Fruit fly (Drosophila melanogaster): Measurements from ENCODE around the gene TyrR.

TyrR gene

dm6 chr3R:17700488-17701130, 62.4 kb downstream of the TyrR start (continued):
- TF ChIP-seq her (GFP tag; optimal IDR thresholded peaks at IDR 0.05) (peak; percentile 45), fd102C (GFP tag; optimal IDR thresholded peaks at IDR 0.05) (no peak), unc-4 (GFP tag; IDR thresholded peaks at IDR 0.05; ENCODE audit: partially characterized antibody) (peak; percentile 38; the same call in 1 of the 2 replicates), Sox102F (GFP tag; optimal IDR thresholded peaks at IDR 0.05) (peak; percentile 99), abd-A (tag; optimal IDR thresholded peaks at IDR 0.05) (peak; percentile 94), usp (GFP tag; optimal IDR thresholded peaks at IDR 0.05) (no peak), ase (GFP tag; IDR thresholded peaks at IDR 0.05) (peak; percentile 96), CTCF (GFP tag; optimal IDR thresholded peaks at IDR 0.05) (peak; percentile 73), CG31388 (GFP tag; optimal IDR thresholded peaks at IDR 0.05) (peak; percentile 86), BEAF-32 (GFP tag; optimal IDR thresholded peaks at IDR 0.05) (peak; percentile 0), CG2202 (tag; optimal IDR thresholded peaks at IDR 0.05) (peak; percentile 97), ara (GFP tag; IDR thresholded peaks at IDR 0.05) (peak; percentile 96), zf30C (GFP tag; optimal IDR thresholded peaks at IDR 0.05) (no peak), mam (GFP tag; optimal IDR thresholded peaks at IDR 0.05) (peak; percentile 85), Lhr (GFP tag; optimal IDR thresholded peaks at IDR 0.05) (no peak), CG12071 (GFP tag; optimal IDR thresholded peaks at IDR 0.05) (peak; percentile 90), Side (GFP tag; optimal IDR thresholded peaks at IDR 0.05) (peak; percentile 72), lilli (GFP tag; optimal IDR thresholded peaks at IDR 0.05) (peak; percentile 94), Mrtf (GFP tag; IDR thresholded peaks at IDR 0.05) (peak; percentile 97), Dad (GFP tag; optimal IDR thresholded peaks at IDR 0.05) (peak; percentile 53), CG4820 (GFP tag; optimal IDR thresholded peaks at IDR 0.05) (peak; percentile 95), CG9727 (GFP tag; optimal IDR thresholded peaks at IDR 0.05) (peak; percentile 98), Deaf1 (tag; optimal IDR thresholded peaks at IDR 0.05) (peak; percentile 95), Optix (GFP tag; IDR thresholded peaks at IDR 0.05) (peak; percentile 93), exex (tag; optimal IDR thresholded peaks at IDR 0.05) (peak; percentile 94), dan (GFP tag; IDR thresholded peaks at IDR 0.05) (peak; percentile 53; the same call in 1 of the 2 replicates), CG17568 (GFP tag; optimal IDR thresholded peaks at IDR 0.05) (no peak), ato (GFP tag; IDR thresholded peaks at IDR 0.05; ENCODE audit: partially characterized antibody) (no peak), sd (tag; optimal IDR thresholded peaks at IDR 0.05) (peak; percentile 86), CG11398 (GFP tag; optimal IDR thresholded peaks at IDR 0.05) (peak; percentile 46), jigr1 (GFP tag; IDR thresholded peaks at IDR 0.05) (peak; percentile 97), Doc3 (GFP tag; IDR thresholded peaks at IDR 0.05; ENCODE audit: partially characterized antibody) (no peak), org-1 (GFP tag; optimal IDR thresholded peaks at IDR 0.05) (peak; percentile 98), CG7987 (GFP tag; optimal IDR thresholded peaks at IDR 0.05) (peak; percentile 91), CHES-1-like (GFP tag; optimal IDR thresholded peaks at IDR 0.05) (peak; percentile 79), crp (GFP tag; optimal IDR thresholded peaks at IDR 0.05) (peak in 1 of 2 experiments; percentile 61), Dll (GFP tag; IDR thresholded peaks at IDR 0.05; ENCODE audit: partially characterized antibody) (no peak), ash1 (GFP tag; optimal IDR thresholded peaks at IDR 0.05) (peak; percentile 84), CG2678 (tag; optimal IDR thresholded peaks at IDR 0.05) (peak; percentile 100), CG32767 (GFP tag; IDR thresholded peaks at IDR 0.05) (peak; percentile 98), CG11504 (tag; optimal IDR thresholded peaks at IDR 0.05) (peak; percentile 98), Poxn (GFP tag; IDR thresholded peaks at IDR 0.05) (peak; percentile 93), CG3726 (GFP tag; IDR thresholded peaks at IDR 0.05) (peak; percentile 97), cas (GFP tag; IDR thresholded peaks at IDR 0.05) (peak; percentile 95), HLH3B (GFP tag; IDR thresholded peaks at IDR 0.05) (peak; percentile 99), CG15269 (tag; optimal IDR thresholded peaks at IDR 0.05) (peak; percentile 99), Myb (GFP tag; optimal IDR thresholded peaks at IDR 0.05) (peak; percentile 55), CG30431 (GFP tag; optimal IDR thresholded peaks at IDR 0.05) (peak; percentile 93), peb (GFP tag; IDR thresholded peaks at IDR 0.05) (peak; percentile 96), CG4707 (GFP tag; optimal IDR thresholded peaks at IDR 0.05) (peak; percentile 88)

Data from whole organism, embryonic.